Worm (Caenorhabditis elegans) whole organism, early embryonic: ENCODE data around the gene art-1.
A peak's percentile ranks its signal among the peaks of the same experiment; 100 is the strongest.

Experiments
- B0310.2 ChIP-seq: sonication (generic microtip); optimal IDR thresholded peaks from 2 replicates; lab custom pipeline; 2016; ENCODE audit warnings: mild to moderate bottlenecking, missing genetic modification characterization, missing compliant biosample characterization
- F13C5.2 ChIP-seq: sonication (generic microtip); optimal IDR thresholded peaks from 2 replicates; lab custom pipeline; 2017; ENCODE audit warnings: mild to moderate bottlenecking, missing genetic modification characterization, inconsistent platforms, missing compliant biosample characterization
- aly-1 ChIP-seq: sonication (generic microtip); optimal IDR thresholded peaks from 2 replicates; lab custom pipeline; 2016; ENCODE audit warnings: missing genetic modification characterization, missing compliant biosample characterization
- ama-1 ChIP-seq: fragments of 150-350 bp; optimal IDR thresholded peaks from 2 replicates; lab custom pipeline; 2014
- ceh-13 ChIP-seq: fragments of 200-800 bp; sonication (Bioruptor generic); optimal IDR thresholded peaks from 2 replicates; lab custom pipeline; 2018; ENCODE audit warnings: mild to moderate bottlenecking, missing genetic modification characterization, missing compliant biosample characterization
- ceh-36 ChIP-seq: sonication (generic microtip); optimal IDR thresholded peaks from 2 replicates; lab custom pipeline; 2016; ENCODE audit warnings: missing genetic modification characterization, inconsistent platforms, missing compliant biosample characterization
- ets-7 ChIP-seq: sonication (generic microtip); optimal IDR thresholded peaks from 2 replicates; lab custom pipeline; 2016; ENCODE audit warnings: missing genotype, missing genetic modification characterization, missing compliant biosample characterization
- flt-1 ChIP-seq: fragments of 200-800 bp; sonication (Bioruptor generic); IDR thresholded peaks from 2 replicates; pipeline ENCODE4 v1.3.6; 2022; ENCODE audit warnings: missing genetic modification characterization, missing compliant biosample characterization
- hmbx-1 ChIP-seq: sonication (generic microtip); optimal IDR thresholded peaks from 2 replicates; lab custom pipeline; 2016; ENCODE audit warnings: mild to moderate bottlenecking, missing genetic modification characterization, missing compliant biosample characterization
- hmg-4 ChIP-seq: fragments of 200-800 bp; sonication (Bioruptor generic); optimal IDR thresholded peaks from 2 replicates; lab custom pipeline; 2018; ENCODE audit warnings: mild to moderate bottlenecking, missing genetic modification characterization, missing compliant biosample characterization
- hnd-1 ChIP-seq: sonication (generic microtip); optimal IDR thresholded peaks from 2 replicates; lab custom pipeline; 2016; ENCODE audit warnings: missing genetic modification characterization, missing compliant biosample characterization
- pes-1 ChIP-seq: fragments of 200-800 bp; sonication (Bioruptor generic); IDR thresholded peaks from 2 replicates; pipeline ENCODE4 v1.3.6; 2022; ENCODE audit warnings: missing genetic modification reagents, missing genetic modification characterization, missing compliant biosample characterization
- scrt-1 ChIP-seq: fragments of 200-800 bp; sonication (Bioruptor generic); IDR thresholded peaks from 2 replicates; pipeline ENCODE4 v1.3.6; 2022; ENCODE audit warnings: missing genetic modification characterization, missing compliant biosample characterization
- sea-1 ChIP-seq: fragments of 200-800 bp; sonication (Bioruptor generic); conservative IDR thresholded peaks from 2 replicates; pipeline ENCODE4 v1.3.6; 2022; ENCODE audit warnings: missing genetic modification characterization, missing compliant biosample characterization
- tbx-11 ChIP-seq: fragments of 200-800 bp; sonication (Bioruptor generic); IDR thresholded peaks from 2 replicates; pipeline ENCODE4 v1.3.6; 2022; ENCODE audit warnings: missing genetic modification characterization, missing compliant biosample characterization
- tbx-37 ChIP-seq: fragments of 200-800 bp; sonication (Bioruptor generic); conservative IDR thresholded peaks from 2 replicates; pipeline ENCODE4 v1.3.6; 2022; ENCODE audit warnings: missing genetic modification reagents, missing genetic modification characterization, missing compliant biosample characterization
- tra-4 ChIP-seq: sonication (generic microtip); optimal IDR thresholded peaks from 2 replicates; lab custom pipeline; 2017; ENCODE audit warnings: missing genetic modification characterization, missing compliant biosample characterization

Gene art-1

ce11 chrII:6943299-6944051 is 28.6 kb downstream of the art-1 start:
- TF ChIP-seq aly-1 (tag; lab: Kevin White, UChicago) = peak; percentile 41
- no peak for TF ChIP-seq tbx-11 (GFP tag; lab: Robert Waterston, UW)
- TF ChIP-seq ceh-13 (GFP tag; lab: Kevin White, UChicago) = no peak
- TF ChIP-seq ceh-36 (tag; lab: Kevin White, UChicago) = peak; percentile 43
- TF ChIP-seq pes-1 (GFP tag; lab: Robert Waterston, UW) = no peak
- peak; percentile 76 for TF ChIP-seq F13C5.2
- TF ChIP-seq tra-4 (tag; lab: Kevin White, UChicago) = no peak
- TF ChIP-seq ama-1 = no peak
- TF ChIP-seq hmg-4 (GFP tag; lab: Kevin White, UChicago) = peak; percentile 84

DNA sequence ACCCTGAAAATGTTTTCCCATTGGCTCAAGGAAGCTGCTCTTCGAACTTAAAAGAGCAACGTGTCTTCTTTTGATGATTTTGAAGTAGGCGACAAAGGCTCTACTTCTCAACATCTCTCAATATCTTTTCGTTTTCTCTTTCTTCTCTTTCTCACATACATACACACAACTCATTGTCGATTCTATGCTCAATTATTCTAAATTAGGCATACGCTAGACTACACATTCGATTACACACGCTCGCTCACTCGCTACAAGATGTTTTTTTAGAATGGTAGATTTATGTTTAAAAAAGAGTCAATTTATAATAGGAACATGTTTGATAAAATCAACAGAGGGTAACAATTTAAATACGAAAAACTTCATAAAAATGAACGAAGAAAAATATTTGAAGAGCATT is 30.5 kb downstream of the art-1 start:
- TF ChIP-seq ama-1 (no peak), tbx-11 (GFP tag; lab: Robert Waterston, UW) (no peak), ets-7 (tag; lab: Kevin White, UChicago) (no peak), hmbx-1 (tag; lab: Kevin White, UChicago) (no peak), hnd-1 (tag; lab: Kevin White, UChicago) (no peak), flt-1 (GFP tag; lab: Robert Waterston, UW) (no peak), ceh-36 (tag; lab: Kevin White, UChicago) (no peak), tbx-37 (GFP tag; lab: Robert Waterston, UW) (no peak), aly-1 (tag; lab: Kevin White, UChicago) (no peak), F13C5.2 (no peak), B0310.2 (tag; lab: Kevin White, UChicago) (no peak), tra-4 (tag; lab: Kevin White, UChicago) (no peak), pes-1 (GFP tag; lab: Robert Waterston, UW) (no peak), sea-1 (GFP tag; lab: Robert Waterston, UW) (no peak)

DNA sequence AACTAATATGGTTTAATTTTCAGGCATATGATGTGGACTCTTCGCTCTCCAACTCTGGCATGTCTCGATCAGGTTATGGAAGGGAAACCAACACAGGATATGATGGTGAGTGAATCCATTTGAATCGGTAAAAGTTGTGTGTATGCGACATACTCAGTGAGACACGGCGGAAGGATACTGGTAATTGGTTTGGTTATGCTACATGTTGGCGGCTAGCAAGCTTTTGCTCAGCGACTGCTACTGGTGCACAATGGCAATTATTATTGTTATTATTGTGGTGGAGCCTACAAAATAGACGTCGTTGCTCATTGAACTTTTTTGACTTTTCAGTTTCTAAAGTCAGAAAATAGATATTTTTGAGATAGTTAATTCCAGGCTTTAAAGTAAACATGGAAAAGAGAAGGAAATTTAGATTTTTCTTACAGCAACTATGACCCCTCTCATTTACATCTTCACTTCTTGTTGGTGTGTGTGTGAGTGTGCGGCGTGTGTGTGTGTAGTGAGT is 31.3 kb downstream of the art-1 start:
- TF ChIP-seq scrt-1 (GFP tag; lab: Robert Waterston, UW) (no peak), pes-1 (GFP tag; lab: Robert Waterston, UW) (no peak), ama-1 (no peak), sea-1 (GFP tag; lab: Robert Waterston, UW) (no peak)

DNA sequence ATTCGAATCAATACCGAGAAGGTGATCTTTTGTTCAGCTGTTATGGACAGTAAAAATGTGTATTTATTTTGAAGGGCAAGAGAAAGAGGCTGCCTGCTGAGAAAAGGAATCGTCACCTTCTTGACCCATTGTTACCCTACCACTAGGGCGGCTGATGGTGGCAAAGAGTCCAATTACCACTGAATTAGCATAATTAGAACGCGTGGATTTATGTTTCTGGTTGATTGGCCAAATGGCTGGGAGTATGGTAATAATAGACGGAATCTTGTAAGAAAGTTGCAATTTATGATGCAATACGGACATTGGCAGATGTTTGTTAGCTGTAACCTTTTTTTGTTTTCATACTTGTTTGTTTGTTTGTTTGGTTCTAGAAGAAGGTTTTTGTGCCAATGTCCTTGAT is 32.2 kb downstream of the art-1 start:
- TF ChIP-seq hnd-1 (tag; lab: Kevin White, UChicago) (no peak), tra-4 (tag; lab: Kevin White, UChicago) (no peak), hmg-4 (GFP tag; lab: Kevin White, UChicago) (no peak), ceh-13 (GFP tag; lab: Kevin White, UChicago) (no peak), ceh-36 (tag; lab: Kevin White, UChicago) (no peak), F13C5.2 (no peak), hmbx-1 (tag; lab: Kevin White, UChicago) (no peak), scrt-1 (GFP tag; lab: Robert Waterston, UW) (no peak), pes-1 (GFP tag; lab: Robert Waterston, UW) (no peak), ets-7 (tag; lab: Kevin White, UChicago) (no peak), tbx-37 (GFP tag; lab: Robert Waterston, UW) (no peak), tbx-11 (GFP tag; lab: Robert Waterston, UW) (no peak), aly-1 (tag; lab: Kevin White, UChicago) (no peak), flt-1 (GFP tag; lab: Robert Waterston, UW) (no peak), sea-1 (GFP tag; lab: Robert Waterston, UW) (no peak)

DNA sequence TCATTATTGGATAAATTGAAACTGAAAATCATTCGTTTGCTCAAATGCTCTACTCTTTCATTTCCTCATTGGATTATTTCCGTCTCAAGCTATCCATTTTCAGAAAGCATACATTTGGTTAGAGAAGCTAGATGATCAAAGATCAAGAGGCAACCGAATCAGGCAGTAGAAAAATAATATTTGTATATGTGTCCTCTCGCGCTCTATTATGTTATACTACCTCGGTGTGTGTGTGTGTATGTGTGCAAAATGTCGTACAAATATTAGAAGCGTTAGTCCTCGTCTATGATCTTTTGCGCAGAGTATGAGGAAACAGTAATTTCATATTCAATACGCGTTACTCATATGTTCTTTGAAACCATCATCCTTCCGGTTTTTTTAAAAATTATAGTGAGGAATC is 35.0 kb downstream of the art-1 start:
- no peak for TF ChIP-seq tra-4 (tag; lab: Kevin White, UChicago)
- TF ChIP-seq ceh-36 (tag; lab: Kevin White, UChicago) = no peak
- no peak for TF ChIP-seq F13C5.2
- no peak for TF ChIP-seq B0310.2 (tag; lab: Kevin White, UChicago)
- TF ChIP-seq flt-1 (GFP tag; lab: Robert Waterston, UW) = no peak
- TF ChIP-seq sea-1 (GFP tag; lab: Robert Waterston, UW) = no peak
- TF ChIP-seq tbx-37 (GFP tag; lab: Robert Waterston, UW) = no peak
- no peak for TF ChIP-seq tbx-11 (GFP tag; lab: Robert Waterston, UW)
- no peak for TF ChIP-seq pes-1 (GFP tag; lab: Robert Waterston, UW)
- TF ChIP-seq hnd-1 (tag; lab: Kevin White, UChicago) = no peak
- no peak for TF ChIP-seq ceh-13 (GFP tag; lab: Kevin White, UChicago)
- TF ChIP-seq hmg-4 (GFP tag; lab: Kevin White, UChicago) = no peak
- TF ChIP-seq ama-1 = no peak
- TF ChIP-seq ets-7 (tag; lab: Kevin White, UChicago) = no peak

DNA sequence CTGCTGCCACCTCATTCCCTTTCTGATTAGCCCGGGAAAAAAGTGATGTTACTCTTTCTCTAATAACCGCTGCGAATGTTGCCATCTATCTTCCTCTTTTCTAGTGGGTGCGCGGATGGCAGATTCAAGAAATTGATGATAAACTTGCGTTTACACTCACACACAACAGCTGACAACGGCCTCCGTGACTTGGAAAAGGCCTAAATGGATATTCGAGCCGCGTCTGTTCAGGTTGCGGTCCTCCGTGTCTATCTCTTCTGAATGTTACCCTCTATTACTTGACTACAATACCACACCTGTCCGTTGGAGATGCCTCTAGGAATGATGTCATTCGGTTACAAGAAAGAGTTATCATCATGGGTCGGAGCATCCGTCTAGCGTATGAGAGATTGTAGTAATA is 35.5 kb downstream of the art-1 start:
- TF ChIP-seq tbx-11 (GFP tag; lab: Robert Waterston, UW) (peak; percentile 26; the same call in 1 of the 2 replicates), hmbx-1 (tag; lab: Kevin White, UChicago) (no peak)

ce11 chrII:6935975-6936374 is 36.1 kb downstream of the art-1 start:
- no peak for TF ChIP-seq ama-1
- no peak for TF ChIP-seq tbx-11 (GFP tag; lab: Robert Waterston, UW)
- TF ChIP-seq F13C5.2 = no peak
- no peak for TF ChIP-seq tbx-37 (GFP tag; lab: Robert Waterston, UW)
- no peak for TF ChIP-seq scrt-1 (GFP tag; lab: Robert Waterston, UW)
- TF ChIP-seq aly-1 (tag; lab: Kevin White, UChicago) = no peak
- no peak for TF ChIP-seq tra-4 (tag; lab: Kevin White, UChicago)
